Worm (Caenorhabditis elegans) whole organism, L1 larva: ENCODE measurements around the gene srx-63.

ENCODE experiments used
- nhr-20 ChIP-seq: sonication (generic microtip); optimal IDR thresholded peaks from 2 replicates; lab custom pipeline; 2016; ENCODE audit warnings: mild to moderate bottlenecking, missing genetic modification characterization, missing compliant biosample characterization
- snpc-4 ChIP-seq: fragments of 150-350 bp; optimal IDR thresholded peaks from 2 replicates; lab custom pipeline; 2014; ENCODE audit warnings: missing biosample characterization, missing genetic modification characterization

DNA sequence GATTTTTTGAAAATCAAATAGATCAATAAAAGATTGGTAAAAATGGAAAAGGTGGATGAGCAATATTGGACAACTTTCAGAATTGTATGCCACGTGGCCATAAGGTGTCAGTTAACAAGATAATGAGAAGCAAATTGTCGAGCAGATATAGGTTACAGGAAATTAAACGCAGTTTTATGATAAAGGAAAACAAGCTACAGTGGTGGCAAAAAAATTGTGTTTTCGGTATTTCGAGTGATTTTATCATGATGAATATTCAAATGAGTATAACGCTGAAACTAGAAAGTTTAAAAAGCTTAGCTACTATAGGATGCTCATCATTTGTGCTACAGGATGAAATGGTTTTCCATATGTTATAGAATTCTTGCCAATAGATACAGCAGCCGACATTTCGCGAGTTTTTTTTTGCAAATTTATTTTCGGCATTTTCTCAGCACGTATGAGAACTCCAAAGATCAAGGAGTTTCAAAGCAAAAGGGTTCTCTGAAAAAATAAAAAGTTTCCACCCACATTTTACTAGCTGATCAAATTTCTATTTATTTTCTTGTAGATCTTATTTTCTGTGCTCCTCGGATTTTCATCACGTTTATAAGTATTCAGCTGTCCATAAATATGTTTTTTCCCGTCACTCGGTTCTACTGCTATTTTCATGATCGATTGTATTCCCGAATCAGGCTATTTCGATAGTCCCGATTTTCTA lies 28.8 kb upstream of the srx-63 start, which contains the start of the genes str-229 and srh-190:
- TF ChIP-seq snpc-4 (no peak), nhr-20 (tag; lab: Kevin White, UChicago) (no peak)
